Fruit fly (Drosophila melanogaster) Kc167 (cell line): Measurements from ENCODE around the gene Plod.

ENCODE experiments used
- h ChIP-seq: fragments of >200 bp; optimal IDR thresholded peaks from 3 replicates; lab custom pipeline; 2018; ENCODE audit warnings: missing external identifiers
- psq ChIP-seq: fragments of >200 bp; optimal IDR thresholded peaks from 2 replicates; lab custom pipeline; 2017; ENCODE audit warnings: missing external identifiers

DNA sequence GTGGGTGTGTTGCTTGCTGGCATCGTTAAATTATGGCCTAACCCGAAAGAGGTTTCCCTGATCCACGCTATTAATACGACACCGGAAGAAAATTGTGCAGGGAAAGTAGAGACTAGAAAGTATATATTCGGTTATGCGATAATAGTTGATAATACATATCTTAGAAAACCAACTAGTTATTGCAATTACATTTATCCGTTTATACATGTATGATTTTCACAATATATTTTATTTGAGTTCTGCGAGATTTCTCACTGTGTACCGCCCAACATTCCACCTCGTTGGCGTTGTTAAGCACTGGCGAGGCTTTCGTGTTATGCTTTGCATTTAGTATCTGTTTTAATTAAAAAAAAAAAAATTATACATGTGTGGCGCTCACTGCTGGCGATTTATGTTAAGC, 50.4 kb downstream of the Plod start:
- TF ChIP-seq h (lab: Kevin White, UChicago) (no peak), psq (lab: Kevin White, UChicago) (no peak)
